Fruit fly (Drosophila melanogaster): Measurements from ENCODE around the gene CG5961.
A peak's percentile ranks its signal among the peaks of the same experiment; 100 is the strongest.

CG5961 gene

DNA sequence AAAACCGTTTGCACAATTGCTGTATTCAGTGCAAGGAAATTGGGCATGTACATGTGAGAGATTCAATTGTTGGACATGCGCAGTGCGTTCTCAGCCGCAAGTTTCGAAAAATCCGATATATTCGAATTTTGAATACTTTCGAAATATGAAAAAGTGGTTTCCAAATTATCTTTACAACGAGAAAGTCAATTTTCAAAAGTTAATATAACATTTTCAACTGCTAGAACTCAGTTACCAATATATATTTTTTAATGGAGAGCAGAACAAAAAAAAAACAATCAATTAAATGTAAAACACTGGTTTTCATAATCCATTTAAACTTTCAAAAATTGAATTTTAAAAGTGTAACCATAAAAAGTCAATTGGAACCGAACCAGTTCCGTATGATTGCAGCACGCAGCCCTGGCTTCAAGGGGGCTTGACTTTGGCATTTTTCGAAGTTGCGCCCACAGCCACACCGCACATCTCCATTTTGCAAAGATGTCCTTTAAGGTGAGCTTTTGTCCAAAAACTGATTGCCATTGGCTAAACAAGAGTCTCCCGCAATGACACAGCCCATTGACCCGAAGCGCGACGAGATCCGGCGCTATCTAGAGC lies 37.6 kb downstream of the CG5961 start, which contains the start of the genes Scgbeta and CG17202 (continued):
- TF ChIP-seq CG9932 (GFP tag; IDR thresholded peaks at IDR 0.05) (peak; percentile 56), lmd (GFP tag; IDR thresholded peaks at IDR 0.05) (no peak), CG14860 (GFP tag; IDR thresholded peaks at IDR 0.05; ENCODE audit: partially characterized antibody) (no peak), nau (GFP tag; optimal IDR thresholded peaks at IDR 0.05) (no peak), Bgb (GFP tag; IDR thresholded peaks at IDR 0.05; ENCODE audit: partially characterized antibody) (peak; percentile 33; the same call in 1 of the 2 replicates), HLH54F (GFP tag; optimal IDR thresholded peaks at IDR 0.05) (no peak), ac (GFP tag; optimal IDR thresholded peaks at IDR 0.05) (no peak), CG16863 (GFP tag; optimal IDR thresholded peaks at IDR 0.05) (no peak), fd96Cb (tag; optimal IDR thresholded peaks at IDR 0.05) (no peak), run (tag; optimal IDR thresholded peaks at IDR 0.05) (no peak), CG2202 (tag; optimal IDR thresholded peaks at IDR 0.05) (no peak), kah (GFP tag; optimal IDR thresholded peaks at IDR 0.05) (no peak), Med (GFP tag) (peak; percentile 69), YL-1 (GFP tag; optimal IDR thresholded peaks at IDR 0.05) (peak; percentile 59), ab (GFP tag; optimal IDR thresholded peaks at IDR 0.05) (no peak), CG11696 (GFP tag; IDR thresholded peaks at IDR 0.05) (no peak), Hmr (GFP tag; optimal IDR thresholded peaks at IDR 0.05) (no peak), CG32532 (GFP tag; IDR thresholded peaks at IDR 0.05) (no peak; the same call in 1 of the 2 replicates), CG12391 (tag; optimal IDR thresholded peaks at IDR 0.05) (peak; percentile 60), ro (GFP tag; IDR thresholded peaks at IDR 0.05) (no peak), grn (GFP tag; optimal IDR thresholded peaks at IDR 0.05) (no peak), CG1529 (GFP tag; optimal IDR thresholded peaks at IDR 0.05) (no peak), CG1602 (GFP tag; optimal IDR thresholded peaks at IDR 0.05) (no peak), cad (GFP tag; optimal IDR thresholded peaks at IDR 0.05) (no peak), CG7372 (GFP tag; IDR thresholded peaks at IDR 0.05) (no peak), CG12236 (GFP tag; optimal IDR thresholded peaks at IDR 0.05) (no peak), CG9817 (tag; optimal IDR thresholded peaks at IDR 0.05) (no peak), gfzf (GFP tag; optimal IDR thresholded peaks at IDR 0.05) (peak; percentile 92), CG33213 (GFP tag; optimal IDR thresholded peaks at IDR 0.05) (peak; percentile 67), MESR4 (GFP tag; optimal IDR thresholded peaks at IDR 0.05) (peak; percentile 75), gro (GFP tag; optimal IDR thresholded peaks at IDR 0.05) (peak; percentile 42), CG4404 (GFP tag; IDR thresholded peaks at IDR 0.05) (no peak), HmgD (GFP tag; optimal IDR thresholded peaks at IDR 0.05) (no peak), CG12155 (GFP tag; optimal IDR thresholded peaks at IDR 0.05) (no peak), Nf-YB (GFP tag; optimal IDR thresholded peaks at IDR 0.05) (no peak), emc (GFP tag; optimal IDR thresholded peaks at IDR 0.05) (no peak), CG10431 (GFP tag; optimal IDR thresholded peaks at IDR 0.05) (no peak), CG30403 (GFP tag; optimal IDR thresholded peaks at IDR 0.05) (peak; percentile 37), CG7987 (GFP tag; optimal IDR thresholded peaks at IDR 0.05) (no peak), Dref (GFP tag; IDR thresholded peaks at IDR 0.05) (peak; percentile 45; the same call in 1 of the 2 replicates), Opbp (GFP tag; IDR thresholded peaks at IDR 0.05; ENCODE audit: partially characterized antibody) (0 out of 3 replicates have a peak, but pooled peaks have one; percentile 22), CG1792 (GFP tag; optimal IDR thresholded peaks at IDR 0.05) (no peak), D19B (GFP tag; optimal IDR thresholded peaks at IDR 0.05) (no peak), Lhr (GFP tag; optimal IDR thresholded peaks at IDR 0.05) (peak; percentile 76), Sin3A (optimal IDR thresholded peaks at IDR 0.05) (peak; percentile 59), hbn (GFP tag; IDR thresholded peaks at IDR 0.05; ENCODE audit: partially characterized antibody) (no peak), Dip3 (GFP tag; optimal IDR thresholded peaks at IDR 0.05) (no peak), Dbx (GFP tag; IDR thresholded peaks at IDR 0.05) (0 out of 3 replicates have a peak, but pooled peaks have one; percentile 27), Dp (GFP tag; optimal IDR thresholded peaks at IDR 0.05) (peak; percentile 66), p53 (GFP tag; optimal IDR thresholded peaks at IDR 0.05) (no peak), lilli (GFP tag; optimal IDR thresholded peaks at IDR 0.05) (peak; percentile 49)
